Worm (Caenorhabditis elegans) whole organism, mixed stage, embryonic: Measurements from ENCODE around the gene srh-195.

Source experiments
- ces-1 ChIP-seq: fragments of 150-350 bp; optimal IDR thresholded peaks from 2 replicates; lab custom pipeline; 2014; ENCODE audit warnings: missing biosample characterization, missing genetic modification reagents, missing genetic modification characterization
- mls-2 ChIP-seq: sonication (generic microtip); optimal IDR thresholded peaks from 2 replicates; lab custom pipeline; 2016; ENCODE audit warnings: mild to moderate bottlenecking, missing genetic modification characterization, moderate library complexity, missing compliant biosample characterization
- nhr-28 ChIP-seq: fragments of 150-350 bp; optimal IDR thresholded peaks from 2 replicates; lab custom pipeline; 2014; ENCODE audit warnings: missing biosample characterization, missing genetic modification characterization
- pha-4 ChIP-seq: fragments of 150-350 bp; optimal IDR thresholded peaks from 2 replicates; lab custom pipeline; 2018; ENCODE audit warnings: missing biosample characterization, missing genetic modification reagents, missing genetic modification characterization
- snpc-4 ChIP-seq: fragments of 150-350 bp; optimal IDR thresholded peaks from 2 replicates; lab custom pipeline; 2014; ENCODE audit warnings: missing biosample characterization, missing genetic modification characterization
- ztf-11 ChIP-seq: fragments of 150-350 bp; optimal IDR thresholded peaks from 2 replicates; lab custom pipeline; 2014; ENCODE audit warnings: missing biosample characterization, missing genetic modification characterization

ce11 chrII:2108295-2108694 lies 8.4 kb downstream of the srh-195 start, which contains the start of gene R52.4:
- TF ChIP-seq ces-1 (no peak), nhr-28 (tag; lab: Kevin White, UChicago) (no peak), mls-2 (tag; lab: Kevin White, UChicago) (no peak), snpc-4 (tag; lab: Kevin White, UChicago) (no peak), pha-4 (tag; lab: Kevin White, UChicago) (no peak), ztf-11 (no peak)
